Worm (Caenorhabditis elegans): ENCODE data around the gene C08F8.2.
A peak's percentile ranks its signal among the peaks of the same experiment; 100 is the strongest.

C08F8.2 gene

ce11 chrIV:11150844-11151243 lies at the start of gene C08F8.2:
C08F8.2 (plus strand) TSS chrIV:11150997.
- TF ChIP-seq nhr-85 (tag) (no peak), fkh-10 (GFP tag; optimal IDR thresholded peaks at IDR 0.05) (no peak), ama-1 (optimal IDR thresholded peaks at IDR 0.05) (peak; percentile 67), lin-35 (GFP tag; optimal IDR thresholded peaks at IDR 0.05) (no peak), rnt-1 (tag; optimal IDR thresholded peaks at IDR 0.05) (no peak), zip-4 (GFP tag; optimal IDR thresholded peaks at IDR 0.05) (no peak), ztf-4 (tag; optimal IDR thresholded peaks at IDR 0.05) (peak; percentile 13), nhr-19 (GFP tag; conservative IDR thresholded peaks at IDR 0.05) (peak; percentile 30; the same call in 1 of the 2 replicates)

ce11 chrIV:11101383-11101782 lies 49.4 kb upstream of the C08F8.2 start, which contains the start of gene srlf-18:
srlf-18 (minus strand) TSS chrIV:11101483.
- TF ChIP-seq snu-23 (GFP tag; optimal IDR thresholded peaks at IDR 0.05) = no peak
- no peak for TF ChIP-seq aha-1 (tag; optimal IDR thresholded peaks at IDR 0.05)
- TF ChIP-seq C16A3.4 (tag; optimal IDR thresholded peaks at IDR 0.05) = no peak
- no peak for TF ChIP-seq zip-4 (GFP tag; optimal IDR thresholded peaks at IDR 0.05)
- TF ChIP-seq lir-3 (tag; optimal IDR thresholded peaks at IDR 0.05; ENCODE audit: poor library complexity) = no peak
- TF ChIP-seq sptf-1 (tag; optimal IDR thresholded peaks at IDR 0.05) = no peak
- no peak for TF ChIP-seq F16B12.6 (tag; optimal IDR thresholded peaks at IDR 0.05)
- no peak for TF ChIP-seq lin-15B (tag; optimal IDR thresholded peaks at IDR 0.05)
- no peak for TF ChIP-seq unc-98 (GFP tag; IDR thresholded peaks at IDR 0.05)
- TF ChIP-seq xbp-1 (tag; optimal IDR thresholded peaks at IDR 0.05) = no peak
- TF ChIP-seq nhr-28 (tag; optimal IDR thresholded peaks at IDR 0.05) = no peak
- TF ChIP-seq ceh-88 (GFP tag; IDR thresholded peaks at IDR 0.05) = no peak
- TF ChIP-seq pqm-1 (tag; optimal IDR thresholded peaks at IDR 0.05) = no peak
- no peak for TF ChIP-seq fkh-8 (tag; optimal IDR thresholded peaks at IDR 0.05)
- TF ChIP-seq grh-1 (GFP tag; IDR thresholded peaks at IDR 0.05) = no peak
- no peak for TF ChIP-seq ceh-82 (tag; optimal IDR thresholded peaks at IDR 0.05)

DNA sequence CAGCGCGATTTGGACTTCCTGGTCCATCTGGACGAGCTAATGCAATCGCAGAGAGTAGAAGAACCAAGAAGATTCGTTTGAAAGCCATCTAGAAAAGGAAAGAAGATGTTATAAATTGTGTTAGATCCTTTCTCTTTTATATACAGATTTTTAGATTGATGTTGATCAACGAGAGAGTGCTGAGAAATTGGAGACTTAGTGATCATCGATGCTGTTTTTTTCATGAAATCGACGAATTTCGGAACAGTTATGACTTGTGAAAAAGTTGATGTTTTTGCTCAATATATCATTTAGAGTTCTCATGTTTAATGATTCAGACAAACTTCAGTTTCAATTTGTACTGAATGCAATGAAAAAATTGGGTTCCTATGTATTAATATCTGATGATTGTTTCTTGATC lies 48.2 kb upstream of the C08F8.2 start, which contains the start of gene srlf-17:
TSS of gene srlf-17 (minus strand) at position 101 of the 400 bp plus-strand sequence.
- no peak for TF ChIP-seq nhr-90 (tag; optimal IDR thresholded peaks at IDR 0.05; ENCODE audit: poor library complexity)
- TF ChIP-seq lin-15B (tag; optimal IDR thresholded peaks at IDR 0.05) = no peak
- no peak for TF ChIP-seq ztf-4 (tag; optimal IDR thresholded peaks at IDR 0.05)
- TF ChIP-seq hlh-17 (GFP tag; optimal IDR thresholded peaks at IDR 0.05; ENCODE audit: borderline replicate concordance) = no peak
- TF ChIP-seq efl-1 (optimal IDR thresholded peaks at IDR 0.05) = no peak
- no peak for TF ChIP-seq efl-1 (GFP tag; optimal IDR thresholded peaks at IDR 0.05 in 1 of 2)
- TF ChIP-seq fos-1 (tag; optimal IDR thresholded peaks at IDR 0.05) = no peak
- no peak for TF ChIP-seq nhr-84 (tag; optimal IDR thresholded peaks at IDR 0.05)
- TF ChIP-seq nhr-77 (tag; optimal IDR thresholded peaks at IDR 0.05) = no peak
- no peak for TF ChIP-seq fkh-10 (GFP tag; optimal IDR thresholded peaks at IDR 0.05)
- TF ChIP-seq sup-37 (GFP tag; optimal IDR thresholded peaks at IDR 0.05) = no peak
- no peak for TF ChIP-seq isw-1 (GFP tag; IDR thresholded peaks at IDR 0.05)
- no peak for TF ChIP-seq Y116A8C.19 (tag; optimal IDR thresholded peaks at IDR 0.05; ENCODE audit: borderline replicate concordance)
- TF ChIP-seq ets-5 (GFP tag; IDR thresholded peaks at IDR 0.05) = no peak
- TF ChIP-seq nhr-19 (GFP tag; conservative IDR thresholded peaks at IDR 0.05) = no peak
- TF ChIP-seq aha-1 (tag; optimal IDR thresholded peaks at IDR 0.05) = no peak
- TF ChIP-seq dsc-1 (tag; optimal IDR thresholded peaks at IDR 0.05) = no peak
- no peak for TF ChIP-seq ces-1 (GFP tag; optimal IDR thresholded peaks at IDR 0.05)
- TF ChIP-seq hpl-2 (GFP tag; optimal IDR thresholded peaks at IDR 0.05) = no peak
- no peak for TF ChIP-seq sptf-1 (tag; optimal IDR thresholded peaks at IDR 0.05)

DNA sequence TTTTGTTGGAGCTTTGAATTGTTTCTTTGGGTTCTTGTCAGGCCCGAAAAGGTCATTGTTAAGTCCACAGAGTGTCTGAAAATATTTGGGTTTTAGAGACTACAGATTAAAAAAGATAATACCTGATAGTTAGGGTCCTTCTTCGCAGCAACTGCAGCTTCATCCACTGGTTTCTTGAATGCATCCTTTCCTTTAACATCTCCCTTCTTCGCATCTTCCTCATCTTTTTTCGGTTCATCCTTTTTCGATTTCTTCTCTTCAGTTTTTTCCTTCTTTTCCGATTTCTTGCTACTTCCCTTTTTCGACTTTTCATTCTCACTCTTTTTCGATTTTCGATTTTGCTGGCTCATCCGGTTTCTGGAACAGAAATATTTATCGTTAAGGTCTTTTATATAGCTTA lies 47.3 kb upstream of the C08F8.2 start:
- TF ChIP-seq nhr-85 (tag) = peak; percentile 61
- TF ChIP-seq ama-1 (optimal IDR thresholded peaks at IDR 0.05) = no peak
